Fruit fly (Drosophila melanogaster) whole organism, adult: ENCODE measurements around the gene Lon.
A peak's percentile ranks its signal among the peaks of the same experiment; 100 is the strongest.

Source experiments
- CG11617 ChIP-seq: fragments of 200-800 bp; sonication (Bioruptor generic); optimal IDR thresholded peaks from 2 replicates; lab custom pipeline; 2017; ENCODE audit warnings: mild to moderate bottlenecking, missing biosample characterization, missing genetic modification reagents, missing genetic modification characterization
- CG12768 ChIP-seq: fragments of 200-800 bp; sonication (Bioruptor generic); optimal IDR thresholded peaks from 2 replicates; lab custom pipeline; 2017; ENCODE audit warnings: missing biosample characterization, missing genetic modification characterization, mild to moderate bottlenecking, moderate library complexity, missing genetic modification reagents
- CG14711 ChIP-seq: fragments of 200-800 bp; sonication (Bioruptor generic); optimal IDR thresholded peaks from 2 replicates; lab custom pipeline; 2018; ENCODE audit warnings: missing biosample characterization, mild to moderate bottlenecking, missing genetic modification characterization, moderate library complexity
- CG1620 ChIP-seq: fragments of 200-800 bp; sonication (Bioruptor generic); optimal IDR thresholded peaks from 2 replicates; lab custom pipeline; 2016; ENCODE audit warnings: missing biosample characterization, missing genetic modification characterization
- CG33017 ChIP-seq: fragments of 200-800 bp; sonication (Bioruptor generic); optimal IDR thresholded peaks from 2 replicates; lab custom pipeline; 2018; ENCODE audit warnings: missing biosample characterization, mild to moderate bottlenecking, missing genetic modification characterization, moderate library complexity
- CG5204 ChIP-seq: fragments of 200-800 bp; sonication (Bioruptor generic); optimal IDR thresholded peaks from 2 replicates; lab custom pipeline; 2016; ENCODE audit warnings: missing biosample characterization, missing genetic modification characterization
- CG7045 ChIP-seq: fragments of 200-800 bp; sonication (Bioruptor generic); optimal IDR thresholded peaks from 2 replicates; lab custom pipeline; 2017; ENCODE audit warnings: missing biosample characterization, mild to moderate bottlenecking, missing genetic modification characterization
- CG7101 ChIP-seq: fragments of 200-800 bp; sonication (Bioruptor generic); optimal IDR thresholded peaks from 2 replicates; lab custom pipeline; 2018; ENCODE audit warnings: missing biosample characterization, mild to moderate bottlenecking, missing genetic modification characterization, moderate library complexity
- Clk ChIP-seq: fragments of 200-800 bp; sonication (Bioruptor generic); optimal IDR thresholded peaks from 2 replicates; lab custom pipeline; 2017; ENCODE audit warnings: missing biosample characterization, missing genetic modification characterization
- Crg-1 ChIP-seq: fragments of 200-800 bp; sonication (Bioruptor generic); optimal IDR thresholded peaks from 2 replicates; lab custom pipeline; 2016; ENCODE audit warnings: missing biosample characterization, missing genetic modification characterization
- Hr96 ChIP-seq: fragments of 200-800 bp; sonication (Bioruptor generic); optimal IDR thresholded peaks from 2 replicates; lab custom pipeline; 2016; ENCODE audit warnings: missing biosample characterization, missing genetic modification characterization
- Mnt ChIP-seq: fragments of 200-800 bp; sonication (Bioruptor generic); optimal IDR thresholded peaks from 2 replicates; lab custom pipeline; 2016; ENCODE audit warnings: missing biosample characterization, mild to moderate bottlenecking, missing genetic modification characterization
- bab1 ChIP-seq: fragments of 200-800 bp; sonication (Bioruptor generic); optimal IDR thresholded peaks from 3 replicates; lab custom pipeline; 2019; ENCODE audit warnings: missing biosample characterization, mild to moderate bottlenecking, missing genetic modification characterization, moderate library complexity
- cic ChIP-seq: fragments of 200-800 bp; sonication (Bioruptor generic); optimal IDR thresholded peaks from 2 replicates; lab custom pipeline; 2017; ENCODE audit warnings: missing biosample characterization, mild to moderate bottlenecking, missing genetic modification characterization, moderate library complexity
- cnc ChIP-seq, 2 experiments: fragments of >200 bp; optimal IDR thresholded peaks; 2 replicates each; lab custom pipeline; 2017
- kay ChIP-seq: fragments of 200-800 bp; sonication (Bioruptor generic); peaks from one replicate; lab custom pipeline; 2016; ENCODE audit warnings: missing biosample characterization, missing genetic modification characterization, borderline replicate concordance
- ovo ChIP-seq: fragments of 200-800 bp; sonication (Bioruptor generic); optimal IDR thresholded peaks from 2 replicates; lab custom pipeline; 2016; ENCODE audit warnings: missing biosample characterization, missing genetic modification characterization
- pad ChIP-seq: fragments of 200-800 bp; sonication (Bioruptor generic); optimal IDR thresholded peaks from 3 replicates; lab custom pipeline; 2017; ENCODE audit warnings: missing biosample characterization, missing genetic modification characterization, mild to moderate bottlenecking, moderate library complexity, missing genetic modification reagents
- tj ChIP-seq: fragments of 200-800 bp; sonication (Bioruptor generic); optimal IDR thresholded peaks from 3 replicates; lab custom pipeline; 2017; ENCODE audit warnings: missing biosample characterization, mild to moderate bottlenecking, missing genetic modification characterization, moderate library complexity
- toe ChIP-seq: fragments of 200-800 bp; sonication (Bioruptor generic); optimal IDR thresholded peaks from 2 replicates; lab custom pipeline; 2016; ENCODE audit warnings: missing biosample characterization, missing genetic modification characterization

Gene Lon

DNA sequence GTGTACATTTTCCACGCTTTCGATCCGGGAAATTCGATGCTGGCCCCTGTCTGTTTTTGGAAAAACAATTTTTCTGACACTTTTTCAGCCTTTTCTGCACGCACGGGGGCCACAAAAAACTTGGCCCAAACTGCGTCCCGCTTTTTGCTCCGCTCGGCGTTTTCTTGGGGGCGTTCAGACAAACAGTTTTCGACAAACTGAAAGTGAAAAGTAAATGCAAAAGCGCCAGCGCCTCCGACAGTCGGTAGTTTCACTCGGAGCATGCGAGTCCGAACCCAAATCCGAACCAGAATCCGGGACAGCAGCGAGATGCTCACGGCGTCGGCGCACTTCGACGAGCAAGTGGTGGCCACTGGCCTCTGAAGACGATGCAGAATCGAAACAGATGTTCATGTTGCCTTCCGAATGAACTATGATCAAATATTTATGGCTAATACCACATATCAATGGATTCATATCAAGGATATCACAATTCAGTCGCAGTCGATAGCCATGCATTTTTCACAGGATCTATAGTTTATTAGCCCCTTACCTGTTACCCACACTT, 27.6 kb downstream of the Lon start, which contains the start of gene Shal:
Gene Shal, minus strand, starts transcription at position 200 of the 547 bp plus-strand sequence.
- TF ChIP-seq kay (GFP tag; lab: Kevin White, UChicago) (no peak), CG7101 (no peak), toe (GFP tag; lab: Kevin White, UChicago) (no peak), Crg-1 (no peak), bab1 (GFP tag; lab: Kevin White, UChicago) (no peak), CG1620 (no peak), Clk (GFP tag; lab: Kevin White, UChicago) (no peak), CG5204 (GFP tag; lab: Kevin White, UChicago) (no peak), ovo (no peak), CG11617 (GFP tag; lab: Kevin White, UChicago) (no peak), Hr96 (no peak), CG33017 (tag; lab: Kevin White, UChicago) (no peak), cnc (optimal IDR thresholded peaks at IDR 0.05; lab: Kevin White, UChicago) (no peak), tj (GFP tag; lab: Kevin White, UChicago) (no peak), cic (GFP tag; lab: Kevin White, UChicago) (no peak), Mnt (no peak), CG7045 (GFP tag; lab: Kevin White, UChicago) (no peak), pad (GFP tag; lab: Kevin White, UChicago) (no peak)

DNA sequence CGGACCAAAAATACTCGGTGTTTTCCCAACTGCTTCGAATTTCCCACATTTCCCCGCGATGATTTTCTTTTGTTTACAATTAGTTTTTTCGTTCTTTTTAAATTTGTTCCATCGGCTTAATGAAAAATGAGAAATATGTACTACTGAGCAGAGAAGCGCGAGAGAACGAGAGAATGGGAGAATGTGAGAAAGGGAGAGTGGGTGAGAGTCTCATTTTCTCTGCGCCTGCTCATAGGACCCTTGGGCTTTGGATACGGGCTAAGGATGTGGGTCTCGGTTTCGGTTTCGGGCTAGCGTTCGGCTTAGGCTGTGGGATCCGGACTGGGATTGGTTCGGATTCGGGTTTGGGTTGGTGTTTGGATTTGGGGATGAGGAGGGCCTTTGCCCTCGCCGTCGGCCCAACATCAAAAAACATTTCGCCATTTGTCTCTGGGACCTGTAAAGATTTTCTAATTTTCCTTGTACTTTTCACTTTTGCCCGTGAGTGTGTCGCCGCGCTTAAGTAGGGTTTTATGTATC, 31.2 kb downstream of the Lon start:
- no peak for TF ChIP-seq toe (GFP tag; lab: Kevin White, UChicago)
- no peak for TF ChIP-seq Mnt
- no peak for TF ChIP-seq ovo
- no peak for TF ChIP-seq Clk (GFP tag; lab: Kevin White, UChicago)
- no peak for TF ChIP-seq cic (GFP tag; lab: Kevin White, UChicago)
- TF ChIP-seq tj (GFP tag; lab: Kevin White, UChicago): no peak
- TF ChIP-seq kay (GFP tag; lab: Kevin White, UChicago): no peak
- TF ChIP-seq bab1 (GFP tag; lab: Kevin White, UChicago): no peak
- TF ChIP-seq CG12768 (GFP tag; lab: Kevin White, UChicago): no peak
- TF ChIP-seq Hr96: no peak
- no peak for TF ChIP-seq CG11617 (GFP tag; lab: Kevin White, UChicago)
- TF ChIP-seq cnc (optimal IDR thresholded peaks at IDR 0.05; lab: Kevin White, UChicago): no peak

DNA sequence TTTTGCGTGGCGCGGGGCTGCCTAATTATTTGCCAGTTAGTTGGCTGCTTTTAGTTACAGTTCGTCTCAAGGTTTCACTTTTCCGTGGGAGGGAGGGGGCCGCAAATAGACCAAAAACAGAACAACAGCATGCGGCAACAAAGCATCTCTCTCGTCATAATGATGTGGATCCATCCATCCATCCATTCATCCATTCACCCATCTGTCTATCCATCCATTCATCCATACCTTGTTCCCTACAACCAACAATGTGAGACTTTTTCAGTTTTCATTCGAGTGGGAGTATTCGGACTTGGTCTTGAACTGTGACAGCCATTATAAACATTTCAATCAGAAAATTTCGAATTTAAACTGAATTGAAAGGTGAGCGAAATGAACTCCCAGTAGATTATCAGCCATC, 32.7 kb downstream of the Lon start:
- TF ChIP-seq CG1620 (no peak), bab1 (GFP tag; lab: Kevin White, UChicago) (no peak), CG14711 (tag; lab: Kevin White, UChicago) (no peak), CG33017 (tag; lab: Kevin White, UChicago) (no peak), CG7045 (GFP tag; lab: Kevin White, UChicago) (no peak), CG12768 (GFP tag; lab: Kevin White, UChicago) (no peak), cnc (optimal IDR thresholded peaks at IDR 0.05; lab: Kevin White, UChicago) (no peak), Crg-1 (no peak)

DNA sequence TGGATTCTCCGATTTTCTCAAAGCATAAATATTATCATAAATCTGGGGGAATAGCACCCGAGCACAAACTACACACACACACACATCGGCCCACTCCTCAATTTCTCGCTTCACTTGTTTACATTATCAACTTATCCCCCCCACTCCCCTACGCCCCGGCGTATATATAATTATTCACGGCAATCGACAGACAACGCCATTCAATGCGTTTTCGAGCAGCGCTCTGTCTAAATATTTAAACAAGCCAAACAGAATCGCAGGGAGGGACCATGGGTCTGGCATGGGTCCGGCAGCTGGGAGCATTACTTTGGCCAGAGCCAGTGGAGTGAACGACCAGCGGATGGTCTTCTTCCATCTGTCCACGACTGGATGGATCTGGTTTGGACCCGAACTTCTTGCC, 36.3 kb downstream of the Lon start:
- TF ChIP-seq CG1620 (no peak), CG7045 (GFP tag; lab: Kevin White, UChicago) (no peak), CG7101 (peak; percentile 35)

DNA sequence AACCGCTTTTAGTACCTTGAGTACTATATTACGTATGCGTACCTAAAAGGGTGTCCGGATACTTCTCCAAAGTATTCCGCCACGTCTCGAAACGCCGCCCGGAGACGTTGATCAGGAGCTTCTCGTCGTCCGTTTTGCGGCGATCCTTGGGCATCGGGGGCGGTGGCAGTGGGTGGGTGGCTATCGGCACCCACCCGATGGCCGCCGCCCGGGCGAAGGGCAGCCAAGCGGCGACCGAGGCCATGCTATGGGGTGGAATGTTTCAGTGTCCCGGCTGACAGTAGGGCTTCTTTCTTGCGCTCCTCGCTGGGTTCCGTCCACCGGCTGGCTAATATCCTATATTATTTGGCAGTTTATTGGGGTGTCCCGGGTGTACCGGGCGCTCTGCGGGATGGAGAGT, 37.5 kb downstream of the Lon start:
- TF ChIP-seq tj (GFP tag; lab: Kevin White, UChicago) (no peak), kay (GFP tag; lab: Kevin White, UChicago) (no peak), Mnt (no peak), CG5204 (GFP tag; lab: Kevin White, UChicago) (no peak), CG1620 (no peak), toe (GFP tag; lab: Kevin White, UChicago) (no peak), bab1 (GFP tag; lab: Kevin White, UChicago) (no peak), Hr96 (no peak), Crg-1 (no peak), CG33017 (tag; lab: Kevin White, UChicago) (no peak), CG14711 (tag; lab: Kevin White, UChicago) (no peak), CG7101 (no peak), CG12768 (GFP tag; lab: Kevin White, UChicago) (no peak), cnc (optimal IDR thresholded peaks at IDR 0.05; lab: Kevin White, UChicago) (no peak), Clk (GFP tag; lab: Kevin White, UChicago) (no peak)

DNA sequence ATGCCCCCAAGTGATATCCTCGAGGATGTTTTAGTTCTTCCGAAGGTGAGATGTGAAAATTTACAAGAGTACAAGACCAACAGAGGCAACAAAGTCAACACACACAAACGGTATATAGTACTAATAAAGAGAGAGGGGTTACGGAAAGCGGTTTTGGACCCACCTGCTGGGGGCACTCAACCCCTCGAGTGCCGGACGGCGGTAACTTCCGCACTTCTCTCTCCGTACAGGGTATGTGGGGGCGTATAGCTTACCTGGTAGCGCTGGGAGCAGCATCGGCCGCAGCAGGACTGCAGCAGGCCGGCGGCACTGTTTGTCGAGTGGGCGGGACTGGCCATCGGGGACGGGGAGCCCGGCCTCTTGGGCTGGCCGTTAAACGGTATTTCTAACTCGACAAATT, 42.6 kb downstream of the Lon start:
- TF ChIP-seq pad (GFP tag; lab: Kevin White, UChicago) (no peak), Crg-1 (no peak), CG5204 (GFP tag; lab: Kevin White, UChicago) (no peak), cic (GFP tag; lab: Kevin White, UChicago) (no peak), toe (GFP tag; lab: Kevin White, UChicago) (no peak), bab1 (GFP tag; lab: Kevin White, UChicago) (no peak), cnc (optimal IDR thresholded peaks at IDR 0.05; lab: Kevin White, UChicago) (no peak), kay (GFP tag; lab: Kevin White, UChicago) (no peak), CG7045 (GFP tag; lab: Kevin White, UChicago) (no peak), CG12768 (GFP tag; lab: Kevin White, UChicago) (no peak), CG1620 (no peak), Clk (GFP tag; lab: Kevin White, UChicago) (no peak), Hr96 (no peak), ovo (no peak), CG7101 (no peak), tj (GFP tag; lab: Kevin White, UChicago) (no peak)
